Fruit fly (Drosophila melanogaster): ENCODE measurements around the gene CG32061.

CG32061 gene

dm6 chr3L:10478214-10478613 lies 14.6 kb downstream of the CG32061 start, which contains the start of gene CG46430:
Gene CG46430 (plus strand): TSS chr3L:10478514.
- TF ChIP-seq Vsx2 (GFP tag; optimal IDR thresholded peaks at IDR 0.05; ENCODE audit: partially characterized antibody) (no peak), GATAd (GFP tag; optimal IDR thresholded peaks at IDR 0.05) (no peak), Hr78 (GFP tag; optimal IDR thresholded peaks at IDR 0.05) (no peak), CG32264 (GFP tag; optimal IDR thresholded peaks at IDR 0.05) (no peak), Dfd (GFP tag; optimal IDR thresholded peaks at IDR 0.05) (no peak)

dm6 chr3L:10481112-10481511 lies 17.5 kb downstream of the CG32061 start, which contains the start of gene Rbfox1:
Gene Rbfox1 (plus strand): TSS chr3L:10481412.
- TF ChIP-seq Rel (GFP tag; optimal IDR thresholded peaks at IDR 0.05), result no peak
- no peak for TF ChIP-seq Rel (tag; optimal IDR thresholded peaks at IDR 0.05)
- TF ChIP-seq dmrt93B (GFP tag; optimal IDR thresholded peaks at IDR 0.05), result no peak
- TF ChIP-seq HLH106 (tag; optimal IDR thresholded peaks at IDR 0.05), result no peak
- no peak for TF ChIP-seq foxo (GFP tag; optimal IDR thresholded peaks at IDR 0.05)
- no peak for TF ChIP-seq CG32264 (GFP tag; optimal IDR thresholded peaks at IDR 0.05)
- TF ChIP-seq brk (GFP tag; optimal IDR thresholded peaks at IDR 0.05), result no peak
- TF ChIP-seq sage (GFP tag; optimal IDR thresholded peaks at IDR 0.05), result no peak
- no peak for TF ChIP-seq Dfd (GFP tag; optimal IDR thresholded peaks at IDR 0.05)
- no peak for TF ChIP-seq lola (GFP tag; optimal IDR thresholded peaks at IDR 0.05)
- no peak for TF ChIP-seq dsf (GFP tag; optimal IDR thresholded peaks at IDR 0.05; ENCODE audit: borderline replicate concordance)
- TF ChIP-seq Hnf4 (GFP tag; optimal IDR thresholded peaks at IDR 0.05), result no peak

dm6 chr3L:10482477-10482876 lies 18.9 kb downstream of the CG32061 start:
- no peak for TF ChIP-seq dsf (GFP tag; optimal IDR thresholded peaks at IDR 0.05; ENCODE audit: borderline replicate concordance)
- no peak for TF ChIP-seq dl (GFP tag; optimal IDR thresholded peaks at IDR 0.05; ENCODE audit: insufficient read depth in 1 of 2, partially characterized antibody in 2 of 2)
- no peak for TF ChIP-seq tai (GFP tag; optimal IDR thresholded peaks at IDR 0.05)
- TF ChIP-seq fru (GFP tag; optimal IDR thresholded peaks at IDR 0.05), result no peak
- no peak for TF ChIP-seq h (GFP tag; optimal IDR thresholded peaks at IDR 0.05)
- no peak for TF ChIP-seq Dfd (GFP tag; optimal IDR thresholded peaks at IDR 0.05)
- no peak for TF ChIP-seq CG32264 (GFP tag; optimal IDR thresholded peaks at IDR 0.05)
- TF ChIP-seq dmrt93B (GFP tag; optimal IDR thresholded peaks at IDR 0.05), result no peak
- TF ChIP-seq rgr (GFP tag; optimal IDR thresholded peaks at IDR 0.05), result no peak
- no peak for TF ChIP-seq OdsH (GFP tag; optimal IDR thresholded peaks at IDR 0.05)
- no peak for TF ChIP-seq sage (GFP tag; optimal IDR thresholded peaks at IDR 0.05)
- no peak for TF ChIP-seq Hr78 (GFP tag; optimal IDR thresholded peaks at IDR 0.05)
- TF ChIP-seq Mio (GFP tag; optimal IDR thresholded peaks at IDR 0.05), result no peak
- TF ChIP-seq Hr83 (GFP tag; optimal IDR thresholded peaks at IDR 0.05; ENCODE audit: poor library complexity, severe bottlenecking), result no peak
- no peak for TF ChIP-seq pan (optimal IDR thresholded peaks at IDR 0.05)
- TF ChIP-seq woc (GFP tag; optimal IDR thresholded peaks at IDR 0.05), result no peak

dm6 chr3L:10485496-10485895 lies 21.9 kb downstream of the CG32061 start:
- no peak for TF ChIP-seq h (GFP tag; optimal IDR thresholded peaks at IDR 0.05)
- TF ChIP-seq sage (GFP tag; optimal IDR thresholded peaks at IDR 0.05), result no peak
- no peak for TF ChIP-seq psq (GFP tag; optimal IDR thresholded peaks at IDR 0.05)

dm6 chr3L:10490561-10490960 lies 26.9 kb downstream of the CG32061 start, which contains the start of gene S-Lap4:
Gene S-Lap4 (plus strand): TSS chr3L:10490861.
- TF ChIP-seq HLH106 (tag; optimal IDR thresholded peaks at IDR 0.05) (no peak), br (GFP tag; optimal IDR thresholded peaks at IDR 0.05) (no peak), Sp1 (GFP tag; optimal IDR thresholded peaks at IDR 0.05) (no peak), Vsx2 (GFP tag; optimal IDR thresholded peaks at IDR 0.05; ENCODE audit: partially characterized antibody) (no peak), tai (GFP tag; optimal IDR thresholded peaks at IDR 0.05) (no peak), dsf (GFP tag; optimal IDR thresholded peaks at IDR 0.05; ENCODE audit: borderline replicate concordance) (no peak), rgr (GFP tag; optimal IDR thresholded peaks at IDR 0.05) (no peak), OdsH (GFP tag; optimal IDR thresholded peaks at IDR 0.05) (no peak), jim (GFP tag; optimal IDR thresholded peaks at IDR 0.05) (no peak), ey (GFP tag; optimal IDR thresholded peaks at IDR 0.05) (no peak), CG32264 (GFP tag; optimal IDR thresholded peaks at IDR 0.05) (no peak), CrebA (GFP tag; optimal IDR thresholded peaks at IDR 0.05; ENCODE audit: borderline replicate concordance) (no peak), dmrt93B (GFP tag; optimal IDR thresholded peaks at IDR 0.05) (no peak), Mio (GFP tag; optimal IDR thresholded peaks at IDR 0.05) (no peak), GATAd (GFP tag; optimal IDR thresholded peaks at IDR 0.05) (no peak), fru (GFP tag; optimal IDR thresholded peaks at IDR 0.05) (no peak), Myc (optimal IDR thresholded peaks at IDR 0.05) (no peak), psq (GFP tag; optimal IDR thresholded peaks at IDR 0.05) (no peak), Jra (GFP tag; optimal IDR thresholded peaks at IDR 0.05) (no peak)

Data from whole organism, wandering third instar larva.